Fruit fly (Drosophila melanogaster) whole organism, embryonic: ENCODE data around the gene PolA1.
A peak's percentile ranks its signal among the peaks of the same experiment; 100 is the strongest.

Experiments
- Atf3 ChIP-seq: fragments of 200-800 bp; sonication (Bioruptor generic); optimal IDR thresholded peaks from 3 replicates; lab custom pipeline; 2016; ENCODE audit warnings: missing biosample characterization, missing genetic modification characterization
- BtbVII ChIP-seq: fragments of 200-800 bp; sonication (Bioruptor generic); optimal IDR thresholded peaks from 3 replicates; lab custom pipeline; 2017; ENCODE audit warnings: missing biosample characterization, mild to moderate bottlenecking, missing genetic modification characterization
- CG10462 ChIP-seq: fragments of 200-800 bp; sonication (Bioruptor generic); optimal IDR thresholded peaks from 2 replicates; lab custom pipeline; 2016; ENCODE audit warnings: missing biosample characterization, missing genetic modification characterization
- CG10565 ChIP-seq: fragments of 200-800 bp; sonication (Bioruptor generic); optimal IDR thresholded peaks from 3 replicates; lab custom pipeline; 2016; ENCODE audit warnings: missing biosample characterization, mild to moderate bottlenecking, missing genetic modification characterization
- CG13775 ChIP-seq: fragments of 200-800 bp; sonication (Bioruptor generic); optimal IDR thresholded peaks from 3 replicates; lab custom pipeline; 2017; ENCODE audit warnings: missing biosample characterization, mild to moderate bottlenecking, missing genetic modification characterization
- CG15073 ChIP-seq: fragments of 200-800 bp; sonication (Bioruptor generic); optimal IDR thresholded peaks from 2 replicates; lab custom pipeline; 2016; ENCODE audit warnings: missing biosample characterization, missing genetic modification characterization
- CG15696 ChIP-seq: fragments of 200-800 bp; sonication (Bioruptor generic); optimal IDR thresholded peaks from 2 replicates; lab custom pipeline; 2019; ENCODE audit warnings: missing biosample characterization, mild to moderate bottlenecking, missing genetic modification characterization, moderate library complexity
- CG16813 ChIP-seq: fragments of 200-800 bp; sonication (Bioruptor generic); IDR thresholded peaks from 3 replicates; pipeline ENCODE4 v1.3.6; 2022; ENCODE audit warnings: missing biosample characterization, missing genetic modification characterization; ENCODE audit not compliant: partially characterized antibody
- CG17385 ChIP-seq: fragments of 200-800 bp; sonication (Bioruptor generic); optimal IDR thresholded peaks from 3 replicates; lab custom pipeline; 2018; ENCODE audit warnings: missing biosample characterization, mild to moderate bottlenecking, missing genetic modification characterization
- CG2199 ChIP-seq: fragments of 200-800 bp; sonication (Bioruptor generic); IDR thresholded peaks from 3 replicates; pipeline ENCODE4 v1.3.6; 2022; ENCODE audit warnings: missing biosample characterization, missing genetic modification characterization
- CG30020 ChIP-seq: fragments of 200-800 bp; optimal IDR thresholded peaks from 2 replicates; lab custom pipeline; 2019; ENCODE audit warnings: missing biosample characterization, mild to moderate bottlenecking, missing genetic modification characterization, moderate library complexity
- CG4730 ChIP-seq: fragments of 200-800 bp; sonication (Bioruptor generic); IDR thresholded peaks from 2 replicates; pipeline ENCODE4 v1.3.6; 2022; ENCODE audit warnings: missing biosample characterization, missing genetic modification characterization
- CG5180 ChIP-seq: fragments of 200-800 bp; sonication (Bioruptor generic); optimal IDR thresholded peaks from 3 replicates; lab custom pipeline; 2017; ENCODE audit warnings: missing biosample characterization, missing genetic modification characterization, mild to moderate bottlenecking, moderate library complexity, missing genetic modification reagents
- CG7271 ChIP-seq: fragments of 200-800 bp; sonication (Bioruptor generic); optimal IDR thresholded peaks from 2 replicates; lab custom pipeline; 2018; ENCODE audit warnings: missing biosample characterization, mild to moderate bottlenecking, missing genetic modification characterization, moderate library complexity
- CG8924 ChIP-seq: fragments of 200-800 bp; optimal IDR thresholded peaks from 3 replicates; lab custom pipeline; 2019; ENCODE audit warnings: missing biosample characterization, mild to moderate bottlenecking, missing genetic modification characterization, moderate library complexity
- CG9437 ChIP-seq: fragments of 200-800 bp; sonication (Bioruptor generic); optimal IDR thresholded peaks from 2 replicates; lab custom pipeline; 2018; ENCODE audit warnings: missing biosample characterization, mild to moderate bottlenecking, missing genetic modification characterization
- CG9932 ChIP-seq: fragments of 200-800 bp; sonication (Bioruptor generic); IDR thresholded peaks from 2 replicates; pipeline ENCODE4 v1.3.6; 2022; ENCODE audit warnings: missing biosample characterization, missing genetic modification characterization
- Dip2 ChIP-seq: fragments of 200-800 bp; sonication (Bioruptor generic); IDR thresholded peaks from 2 replicates; pipeline ENCODE4 v1.3.6; 2022; ENCODE audit warnings: missing biosample characterization, missing genetic modification characterization
- Dip3 ChIP-seq: fragments of 200-800 bp; sonication (Bioruptor generic); optimal IDR thresholded peaks from 3 replicates; lab custom pipeline; 2016; ENCODE audit warnings: missing biosample characterization, missing genetic modification characterization
- Doc3 ChIP-seq: fragments of 200-800 bp; sonication (Bioruptor generic); IDR thresholded peaks from 3 replicates; pipeline ENCODE4 v1.3.6; 2022; ENCODE audit warnings: missing biosample characterization, missing genetic modification characterization; ENCODE audit not compliant: partially characterized antibody
- Hmr ChIP-seq: fragments of 200-800 bp; sonication (Bioruptor generic); optimal IDR thresholded peaks from 3 replicates; lab custom pipeline; 2017; ENCODE audit warnings: mild to moderate bottlenecking, missing biosample characterization, missing genetic modification reagents, missing genetic modification characterization
- Hsf ChIP-seq: fragments of 200-800 bp; sonication (Bioruptor generic); optimal IDR thresholded peaks from 3 replicates; lab custom pipeline; 2016; ENCODE audit warnings: missing biosample characterization, missing genetic modification characterization
- Kr ChIP-seq: fragments of 200-800 bp; sonication (Bioruptor generic); optimal IDR thresholded peaks from 2 replicates; lab custom pipeline; 2017; ENCODE audit warnings: missing biosample characterization, mild to moderate bottlenecking, missing genetic modification characterization
- Med ChIP-seq: fragments of 200-800 bp; sonication (Bioruptor generic); peaks from one replicate; lab custom pipeline; 2016; ENCODE audit warnings: missing biosample characterization, missing genetic modification characterization, mild to moderate bottlenecking, inconsistent platforms, moderate library complexity
- Trl ChIP-seq, 3 experiments: fragments of >200 bp in 2 of 3; fragments of 200-800 bp in 1 of 3; sonication (Bioruptor generic) in 1 of 3; optimal IDR thresholded peaks; 2 replicates in 1 of 3; 3 replicates in 2 of 3; lab custom pipeline; 2016 to 2017; ENCODE audit warnings: missing biosample characterization in 1 of 3, missing genetic modification characterization in 1 of 3
- YL-1 ChIP-seq: fragments of 200-800 bp; sonication (Bioruptor generic); optimal IDR thresholded peaks from 3 replicates; lab custom pipeline; 2017; ENCODE audit warnings: missing biosample characterization, mild to moderate bottlenecking, missing genetic modification characterization
- cato ChIP-seq: fragments of 200-800 bp; sonication (Bioruptor generic); optimal IDR thresholded peaks from 2 replicates; lab custom pipeline; 2016; ENCODE audit warnings: missing biosample characterization, missing genetic modification characterization, borderline replicate concordance
- chn ChIP-seq: fragments of 200-800 bp; sonication (Bioruptor generic); optimal IDR thresholded peaks from 2 replicates; lab custom pipeline; 2016; ENCODE audit warnings: missing biosample characterization, missing genetic modification characterization
- ci ChIP-seq: fragments of 200-800 bp; sonication (Bioruptor generic); IDR thresholded peaks from 3 replicates; pipeline ENCODE4 v1.3.6; 2022; ENCODE audit warnings: missing biosample characterization, missing genetic modification characterization
- dmrt99B ChIP-seq: fragments of 200-800 bp; sonication (Bioruptor generic); optimal IDR thresholded peaks from 2 replicates; lab custom pipeline; 2018; ENCODE audit warnings: missing biosample characterization, mild to moderate bottlenecking, missing genetic modification characterization, moderate library complexity
- grau ChIP-seq: fragments of 200-800 bp; optimal IDR thresholded peaks from 3 replicates; lab custom pipeline; 2019; ENCODE audit warnings: missing biosample characterization, mild to moderate bottlenecking, missing genetic modification characterization, moderate library complexity
- grn ChIP-seq: fragments of 200-800 bp; sonication (Bioruptor generic); optimal IDR thresholded peaks from 3 replicates; lab custom pipeline; 2017; ENCODE audit warnings: missing biosample characterization, missing genetic modification characterization
- hth ChIP-seq: fragments of >200 bp; optimal IDR thresholded peaks from 2 replicates; lab custom pipeline; 2017; ENCODE audit warnings: inconsistent platforms
- insv ChIP-seq, 2 experiments: fragments of 200-800 bp; sonication (Bioruptor generic); optimal IDR thresholded peaks; 3 replicates each; lab custom pipeline; 2016 to 2018; ENCODE audit warnings: missing biosample characterization in 2 of 2, missing genetic modification characterization in 2 of 2
- kni ChIP-seq: fragments of 200-800 bp; sonication (Bioruptor generic); optimal IDR thresholded peaks from 3 replicates; lab custom pipeline; 2017; ENCODE audit warnings: mild to moderate bottlenecking, missing biosample characterization, missing genetic modification reagents, missing genetic modification characterization
- lilli ChIP-seq: fragments of 200-800 bp; sonication (Bioruptor generic); optimal IDR thresholded peaks from 3 replicates; lab custom pipeline; 2016; ENCODE audit warnings: missing biosample characterization, missing genetic modification characterization
- lov ChIP-seq, 2 experiments: fragments of 200-800 bp in 1 of 2; fragments of >200 bp in 1 of 2; sonication (Bioruptor generic) in 1 of 2; IDR thresholded peaks in 1 of 2; optimal IDR thresholded peaks in 1 of 2; 2 replicates in 1 of 2; 3 replicates in 1 of 2; pipeline versions ENCODE4 v1.3.6 to Lab custom; 2017 to 2022; ENCODE audit warnings: missing biosample characterization in 1 of 2, missing genetic modification characterization in 1 of 2
- mld ChIP-seq: fragments of 200-800 bp; sonication (Bioruptor generic); IDR thresholded peaks from 3 replicates; pipeline ENCODE4 v1.3.6; 2022; ENCODE audit warnings: missing biosample characterization, missing genetic modification characterization; ENCODE audit not compliant: partially characterized antibody
- nerfin-1 ChIP-seq: fragments of 200-800 bp; sonication (Bioruptor generic); optimal IDR thresholded peaks from 3 replicates; lab custom pipeline; 2019; ENCODE audit warnings: missing biosample characterization, mild to moderate bottlenecking, missing genetic modification characterization, moderate library complexity
- nom ChIP-seq: fragments of 200-800 bp; sonication (Bioruptor generic); optimal IDR thresholded peaks from 2 replicates; lab custom pipeline; 2017; ENCODE audit warnings: missing biosample characterization, missing genetic modification characterization, mild to moderate bottlenecking, moderate library complexity, missing genetic modification reagents
- org-1 ChIP-seq: fragments of 200-800 bp; sonication (Bioruptor generic); optimal IDR thresholded peaks from 2 replicates; lab custom pipeline; 2017; ENCODE audit warnings: missing biosample characterization, missing genetic modification characterization
- pros ChIP-seq: fragments of 200-800 bp; sonication (Bioruptor generic); optimal IDR thresholded peaks from 3 replicates; lab custom pipeline; 2019; ENCODE audit warnings: missing biosample characterization, mild to moderate bottlenecking, missing genetic modification characterization, moderate library complexity
- slou ChIP-seq: fragments of 200-800 bp; sonication (Bioruptor generic); optimal IDR thresholded peaks from 3 replicates; lab custom pipeline; 2016; ENCODE audit warnings: missing biosample characterization, missing genetic modification characterization
- trem ChIP-seq: fragments of 200-800 bp; optimal IDR thresholded peaks from 3 replicates; lab custom pipeline; 2019; ENCODE audit warnings: missing biosample characterization, mild to moderate bottlenecking, missing genetic modification characterization, moderate library complexity
- vnd ChIP-seq: fragments of 200-800 bp; sonication (Bioruptor generic); IDR thresholded peaks from 3 replicates; pipeline ENCODE4 v1.3.6; 2022; ENCODE audit warnings: missing biosample characterization, missing genetic modification characterization; ENCODE audit not compliant: partially characterized antibody
- yki ChIP-seq: fragments of >200 bp; optimal IDR thresholded peaks from 3 replicates; lab custom pipeline; 2018

The PolA1 gene

dm6 chr3R:21640337-21640994, 31.1 kb downstream of the PolA1 start (continued):
- TF ChIP-seq Atf3 (no peak), lilli (no peak), CG15073 (no peak), grau (no peak), pros (GFP tag; lab: Kevin White, UChicago) (peak; percentile 97), CG9437 (GFP tag; lab: Kevin White, UChicago) (no peak), Dip2 (GFP tag; lab: Robert Waterston, UW) (no peak)
- TF ChIP-seq, all 482 proteins: peak for 11

DNA sequence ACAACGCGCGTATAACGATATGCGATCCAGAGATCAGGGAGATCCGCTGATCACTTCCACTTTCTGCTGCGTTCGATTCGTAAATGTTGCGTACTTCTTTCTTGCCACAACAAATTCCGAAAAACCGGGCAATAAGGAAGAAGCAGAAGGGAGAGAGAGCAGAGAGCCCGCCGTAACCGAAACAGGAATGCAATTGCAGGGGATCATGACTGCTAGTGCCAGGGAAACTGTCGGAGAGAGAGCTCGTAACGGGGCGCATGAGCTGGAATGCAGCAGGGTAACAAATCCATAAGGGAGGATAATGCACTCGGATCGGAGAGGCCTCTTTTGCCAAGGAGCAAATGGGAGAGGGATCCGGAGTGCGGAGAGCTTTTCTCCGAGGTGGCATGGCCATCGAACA, 33.1 kb downstream of the PolA1 start:
- TF ChIP-seq lilli (no peak), CG13775 (GFP tag; lab: Kevin White, UChicago) (no peak), CG30020 (no peak), nom (GFP tag; lab: Kevin White, UChicago) (peak; percentile 51), CG10565 (GFP tag; lab: Kevin White, UChicago) (no peak), CG5180 (GFP tag; lab: Kevin White, UChicago) (peak; percentile 33), CG8924 (tag; lab: Kevin White, UChicago) (no peak), Trl (optimal IDR thresholded peaks at IDR 0.05; lab: Kevin White, UChicago) (peak in 1 of 2 experiments; percentile 84), Trl (GFP tag; optimal IDR thresholded peaks at IDR 0.05; lab: Kevin White, UChicago) (no peak), dmrt99B (tag; lab: Kevin White, UChicago) (no peak), Med (peak; percentile 28), ci (0 out of 3 replicates have a peak, but pooled peaks have one; percentile 24), mld (no peak), grn (GFP tag; lab: Kevin White, UChicago) (no peak), nerfin-1 (tag; lab: Kevin White, UChicago) (peak; percentile 66), cato (GFP tag; lab: Kevin White, UChicago) (no peak), pros (GFP tag; lab: Kevin White, UChicago) (peak; percentile 91), YL-1 (no peak), slou (GFP tag; lab: Kevin White, UChicago) (no peak), BtbVII (GFP tag; lab: Kevin White, UChicago) (no peak), Doc3 (GFP tag; lab: Robert Waterston, UW) (no peak), trem (tag; lab: Kevin White, UChicago) (no peak), vnd (GFP tag; lab: Robert Waterston, UW) (no peak), yki (peak; percentile 8), Dip3 (GFP tag; lab: Kevin White, UChicago) (no peak), Kr (GFP tag; lab: Kevin White, UChicago) (peak; percentile 8), CG16813 (0 out of 3 replicates have a peak, but pooled peaks have one; percentile 26), kni (peak; percentile 44), org-1 (no peak), CG9932 (GFP tag; lab: Robert Waterston, UW) (no peak), CG4730 (no peak), CG7271 (tag; lab: Kevin White, UChicago) (peak; percentile 10), CG17385 (GFP tag; lab: Kevin White, UChicago) (peak; percentile 82), insv (GFP tag; optimal IDR thresholded peaks at IDR 0.05; lab: Kevin White, UChicago) (peak in 1 of 2 experiments; percentile 17), Hsf (GFP tag; lab: Kevin White, UChicago) (no peak), chn (GFP tag; lab: Kevin White, UChicago) (no peak), lov (optimal IDR thresholded peaks at IDR 0.05; lab: Kevin White, UChicago) (no peak), lov (GFP tag; IDR thresholded peaks at IDR 0.05; lab: Robert Waterston, UW) (0 out of 3 replicates have a peak, but pooled peaks have one; percentile 43), hth (lab: Kevin White, UChicago) (no peak), Hmr (GFP tag; lab: Kevin White, UChicago) (no peak), CG2199 (GFP tag; lab: Robert Waterston, UW) (0 out of 3 replicates have a peak, but pooled peaks have one; percentile 9), CG10462 (GFP tag; lab: Kevin White, UChicago) (no peak), CG15696 (no peak)
